Worm (Caenorhabditis elegans) whole organism, L4 larva: ENCODE results near the gene cyn-1.
A peak's percentile ranks its signal among the peaks of the same experiment; 100 is the strongest.

Experiments used
- F10B5.3 ChIP-seq: sonication (generic microtip); optimal IDR thresholded peaks from 2 replicates; lab custom pipeline; 2016; ENCODE audit warnings: mild to moderate bottlenecking, missing genetic modification characterization, missing compliant biosample characterization
- F26F4.8 ChIP-seq: fragments of 200-800 bp; sonication (Bioruptor generic); conservative IDR thresholded peaks from 2 replicates; pipeline ENCODE4 v1.3.6; 2022; ENCODE audit warnings: missing genetic modification characterization, missing compliant biosample characterization
- F37D6.2 ChIP-seq: sonication (generic microtip); optimal IDR thresholded peaks from 2 replicates; lab custom pipeline; 2016; ENCODE audit warnings: mild to moderate bottlenecking, missing genetic modification characterization, missing compliant biosample characterization
- R02D3.7 ChIP-seq: fragments of 150-350 bp; sonication (generic microtip); optimal IDR thresholded peaks from 3 replicates; lab custom pipeline; 2014; ENCODE audit warnings: missing biosample characterization, missing genetic modification characterization
- T26A8.4 ChIP-seq: fragments of 200-800 bp; sonication (Bioruptor generic); IDR thresholded peaks from 2 replicates; pipeline ENCODE4 v1.3.6; 2022; ENCODE audit warnings: missing genetic modification characterization, missing compliant biosample characterization
- Y48G9A.11 ChIP-seq: fragments of 200-800 bp; sonication (Bioruptor generic); IDR thresholded peaks from 2 replicates; pipeline ENCODE4 v1.3.6; 2022; ENCODE audit warnings: missing genetic modification reagents, missing genetic modification characterization, missing compliant biosample characterization
- aha-1 ChIP-seq: fragments of 150-350 bp; peaks from one replicate; lab custom pipeline; 2014; ENCODE audit warnings: missing biosample characterization, missing genetic modification characterization
- arid-1 ChIP-seq: fragments of 200-800 bp; sonication (Bioruptor generic); conservative IDR thresholded peaks from 2 replicates; pipeline ENCODE4 v1.3.6; 2022; ENCODE audit warnings: missing genetic modification reagents, missing genetic modification characterization, missing compliant biosample characterization
- attf-4 ChIP-seq: sonication (generic microtip); optimal IDR thresholded peaks from 3 replicates; lab custom pipeline; 2017; ENCODE audit warnings: missing biosample characterization, missing genetic modification characterization
- ceh-20 ChIP-seq: fragments of 200-800 bp; sonication (Bioruptor generic); IDR thresholded peaks from 2 replicates; pipeline ENCODE4 v1.3.6; 2022; ENCODE audit warnings: missing genetic modification reagents, missing genetic modification characterization, missing compliant biosample characterization
- ceh-82 ChIP-seq: sonication (generic microtip); optimal IDR thresholded peaks from 2 replicates; lab custom pipeline; 2017; ENCODE audit warnings: missing biosample characterization, missing genetic modification characterization
- daf-12 ChIP-seq: fragments of 150-350 bp; optimal IDR thresholded peaks from 2 replicates; lab custom pipeline; 2014; ENCODE audit warnings: missing biosample characterization, missing genetic modification reagents, missing genetic modification characterization
- daf-16 ChIP-seq, 3 experiments: sonication (generic microtip); optimal IDR thresholded peaks; 2 replicates each; lab custom pipeline; 2016 to 2017; ENCODE audit warnings: missing genetic modification characterization in 3 of 3, missing genetic modification reagents in 3 of 3, mild to moderate bottlenecking in 2 of 3, missing compliant biosample characterization in 2 of 3, missing biosample characterization in 1 of 3, moderate library complexity in 1 of 3
- dmd-6 ChIP-seq: fragments of 200-800 bp; sonication (Bioruptor generic); IDR thresholded peaks from 2 replicates; pipeline ENCODE4 v1.3.6; 2022; ENCODE audit warnings: missing genetic modification reagents, missing genetic modification characterization, missing compliant biosample characterization
- dmd-8 ChIP-seq: fragments of 200-800 bp; sonication (Bioruptor generic); IDR thresholded peaks from 2 replicates; pipeline ENCODE4 v1.3.6; 2022; ENCODE audit warnings: missing genetic modification characterization, missing compliant biosample characterization
- dmd-9 ChIP-seq: fragments of 200-800 bp; sonication (Bioruptor generic); IDR thresholded peaks from 2 replicates; pipeline ENCODE4 v1.3.6; 2022; ENCODE audit warnings: missing genetic modification reagents, missing genetic modification characterization, missing compliant biosample characterization
- dpl-1 ChIP-seq: fragments of 150-350 bp; optimal IDR thresholded peaks from 2 replicates; lab custom pipeline; 2014; ENCODE audit warnings: missing biosample characterization, missing genetic modification reagents, missing genetic modification characterization
- dve-1 ChIP-seq: sonication (generic microtip); optimal IDR thresholded peaks from 2 replicates; lab custom pipeline; 2017; ENCODE audit warnings: antibody characterized with exemption, mild to moderate bottlenecking, missing genetic modification characterization, missing compliant biosample characterization; ENCODE audit not compliant: insufficient read depth
- egl-43 ChIP-seq: fragments of 200-800 bp; sonication (Bioruptor generic); IDR thresholded peaks from 2 replicates; pipeline ENCODE4 v1.3.6; 2022; ENCODE audit warnings: missing genetic modification reagents, missing genetic modification characterization, missing compliant biosample characterization
- fos-1 ChIP-seq: fragments of 150-350 bp; optimal IDR thresholded peaks from 2 replicates; lab custom pipeline; 2014; ENCODE audit warnings: missing biosample characterization, missing genetic modification characterization
- hlh-11 ChIP-seq: fragments of 200-800 bp; sonication (Bioruptor generic); optimal IDR thresholded peaks from 2 replicates; lab custom pipeline; 2018; ENCODE audit warnings: mild to moderate bottlenecking, missing genetic modification characterization, missing compliant biosample characterization
- hlh-30 ChIP-seq: sonication (generic microtip); optimal IDR thresholded peaks from 2 replicates; lab custom pipeline; 2017; ENCODE audit warnings: antibody characterized with exemption, mild to moderate bottlenecking, missing genetic modification characterization, missing compliant biosample characterization; ENCODE audit not compliant: insufficient read depth
- hmg-1.1 ChIP-seq: fragments of 200-800 bp; sonication (Bioruptor generic); IDR thresholded peaks from 2 replicates; pipeline ENCODE4 v1.3.6; 2022; ENCODE audit warnings: missing genetic modification reagents, missing genetic modification characterization, missing compliant biosample characterization
- lim-7 ChIP-seq: fragments of 200-800 bp; sonication (Bioruptor generic); IDR thresholded peaks from 2 replicates; pipeline ENCODE4 v1.3.6; 2022; ENCODE audit warnings: missing genetic modification characterization, missing compliant biosample characterization
- lin-38 ChIP-seq: fragments of 200-800 bp; sonication (Bioruptor generic); IDR thresholded peaks from 2 replicates; pipeline ENCODE4 v1.3.6; 2022; ENCODE audit warnings: missing genetic modification reagents, missing genetic modification characterization, missing compliant biosample characterization
- lsy-2 ChIP-seq, 2 experiments: fragments of 150-350 bp in 1 of 2; sonication (generic microtip) in 1 of 2; optimal IDR thresholded peaks; 2 replicates each; lab custom pipeline; 2014 to 2017; ENCODE audit warnings: missing biosample characterization in 2 of 2, missing genetic modification characterization in 2 of 2
- madf-5 ChIP-seq, 2 experiments: fragments of 200-800 bp; sonication (Bioruptor generic); IDR thresholded peaks; 2 replicates each; pipeline ENCODE4 v1.3.6; 2022; ENCODE audit warnings: missing compliant biosample characterization in 2 of 2, missing genetic modification characterization in 2 of 2
- mdl-1 ChIP-seq, 2 experiments: fragments of 150-350 bp in 1 of 2; sonication (generic microtip) in 1 of 2; optimal IDR thresholded peaks; 2 replicates each; lab custom pipeline; 2014 to 2017; ENCODE audit warnings: missing biosample characterization in 2 of 2, missing genetic modification characterization in 2 of 2
- mep-1 ChIP-seq: fragments of 150-350 bp; sonication (generic microtip); optimal IDR thresholded peaks from 3 replicates; lab custom pipeline; 2014; ENCODE audit warnings: missing biosample characterization, missing genetic modification characterization
- mes-2 ChIP-seq: sonication (generic microtip); optimal IDR thresholded peaks from 2 replicates; lab custom pipeline; 2016; ENCODE audit warnings: missing genotype, mild to moderate bottlenecking, missing genetic modification characterization, missing compliant biosample characterization; ENCODE audit not compliant: poor library complexity, severe bottlenecking
- mxl-2 ChIP-seq: fragments of 200-800 bp; sonication (Bioruptor generic); conservative IDR thresholded peaks from 2 replicates; pipeline ENCODE4 v1.3.6; 2022; ENCODE audit warnings: missing genetic modification reagents, missing genetic modification characterization, missing compliant biosample characterization
- nhr-28 ChIP-seq: fragments of 150-350 bp; optimal IDR thresholded peaks from 2 replicates; lab custom pipeline; 2014; ENCODE audit warnings: missing biosample characterization, missing genetic modification characterization
- nhr-41 ChIP-seq: fragments of 200-800 bp; sonication (Bioruptor generic); IDR thresholded peaks from 2 replicates; pipeline ENCODE4 v1.3.6; 2022; ENCODE audit warnings: missing genetic modification reagents, missing genetic modification characterization, missing compliant biosample characterization
- nhr-42 ChIP-seq: fragments of 200-800 bp; sonication (Bioruptor generic); IDR thresholded peaks from 2 replicates; pipeline ENCODE4 v1.3.6; 2022; ENCODE audit warnings: missing genetic modification characterization, missing compliant biosample characterization
- nhr-77 ChIP-seq: fragments of 150-350 bp; optimal IDR thresholded peaks from 2 replicates; lab custom pipeline; 2014; ENCODE audit warnings: missing biosample characterization, missing genetic modification characterization
- pha-4 ChIP-seq, 2 experiments: fragments of 150-350 bp in 1 of 2; fragments of 200-800 bp in 1 of 2; sonication (Bioruptor generic) in 1 of 2; IDR thresholded peaks in 1 of 2; optimal IDR thresholded peaks in 1 of 2; 2 replicates each; pipeline versions ENCODE4 v1.3.6 to Lab custom; 2014 to 2022; ENCODE audit warnings: missing genetic modification characterization in 2 of 2, missing genetic modification reagents in 2 of 2, missing biosample characterization in 1 of 2, missing compliant biosample characterization in 1 of 2
- php-3 ChIP-seq: fragments of 200-800 bp; sonication (Bioruptor generic); IDR thresholded peaks from 2 replicates; pipeline ENCODE4 v1.3.6; 2022; ENCODE audit warnings: missing genetic modification reagents, missing genetic modification characterization, missing compliant biosample characterization
- pqm-1 ChIP-seq: sonication (generic microtip); optimal IDR thresholded peaks from 2 replicates; lab custom pipeline; 2017; ENCODE audit warnings: missing biosample characterization, missing genetic modification characterization
- rbr-2 ChIP-seq: sonication (generic microtip); optimal IDR thresholded peaks from 2 replicates; lab custom pipeline; 2016; ENCODE audit warnings: missing genotype, missing genetic modification characterization, missing compliant biosample characterization
- set-16 ChIP-seq: fragments of 200-800 bp; sonication (Bioruptor generic); IDR thresholded peaks from 2 replicates; pipeline ENCODE4 v1.3.6; 2022; ENCODE audit warnings: missing genetic modification reagents, missing genetic modification characterization, missing compliant biosample characterization
- skn-1 ChIP-seq: fragments of 150-350 bp; optimal IDR thresholded peaks from 2 replicates; lab custom pipeline; 2014; ENCODE audit warnings: missing biosample characterization, missing genetic modification characterization
- spr-3 ChIP-seq: fragments of 200-800 bp; sonication (Bioruptor generic); optimal IDR thresholded peaks from 2 replicates; lab custom pipeline; 2018; ENCODE audit warnings: mild to moderate bottlenecking, missing genetic modification characterization, missing compliant biosample characterization
- unc-62 ChIP-seq, 3 experiments: fragments of 150-350 bp in 1 of 3; sonication (generic microtip); optimal IDR thresholded peaks in 2 of 3; peaks in 1 of 3; 1 replicate in 1 of 3; 2 replicates in 2 of 3; lab custom pipeline; 2014 to 2017; ENCODE audit warnings: missing biosample characterization in 3 of 3, missing genetic modification characterization in 3 of 3, missing genetic modification reagents in 3 of 3, missing genotype in 1 of 3
- vab-7 ChIP-seq: fragments of 200-800 bp; sonication (Bioruptor generic); IDR thresholded peaks from 2 replicates; pipeline ENCODE4 v1.3.6; 2022; ENCODE audit warnings: missing genetic modification reagents, missing genetic modification characterization, missing compliant biosample characterization
- zfp-2 ChIP-seq: sonication (generic microtip); optimal IDR thresholded peaks from 2 replicates; lab custom pipeline; 2016; ENCODE audit warnings: mild to moderate bottlenecking, missing genetic modification characterization, missing compliant biosample characterization

cyn-1 gene

ce11 chrV:14322743-14323142 lies 33.1 kb upstream of the cyn-1 start, which contains the start of gene F47B8.3 (continued):
- TF ChIP-seq fos-1 (tag; lab: Kevin White, UChicago), result no peak
- no peak for TF ChIP-seq dmd-8
- no peak for TF ChIP-seq nhr-41 (GFP tag; lab: Robert Waterston, UW)
- no peak for TF ChIP-seq ceh-82
- TF ChIP-seq mes-2 (tag; lab: Kevin White, UChicago), result no peak
- TF ChIP-seq ceh-20, result no peak
- no peak for TF ChIP-seq attf-4 (tag; lab: Kevin White, UChicago)
- no peak for TF ChIP-seq dpl-1
- peak; percentile 31 for TF ChIP-seq hlh-11 (tag; lab: Kevin White, UChicago)
- no peak for TF ChIP-seq daf-12 (tag; lab: Kevin White, UChicago)
- peak in 1 of 2 experiments; percentile 70 for TF ChIP-seq mdl-1 (tag; optimal IDR thresholded peaks at IDR 0.05; lab: Kevin White, UChicago)
- TF ChIP-seq lsy-2 (tag; optimal IDR thresholded peaks at IDR 0.05; lab: Kevin White, UChicago), result peak in 1 of 2 experiments; percentile 49
- no peak for TF ChIP-seq arid-1
- TF ChIP-seq nhr-28 (tag; lab: Kevin White, UChicago), result peak; percentile 50
- no peak for TF ChIP-seq skn-1 (tag; lab: Kevin White, UChicago)
- TF ChIP-seq mep-1, result peak; percentile 59
- peak; percentile 3 for TF ChIP-seq dve-1 (tag; lab: Kevin White, UChicago)
- no peak for TF ChIP-seq R02D3.7 (tag; lab: Kevin White, UChicago)
- TF ChIP-seq hmg-1.1 (GFP tag; lab: Robert Waterston, UW), result peak; percentile 48
- no peak for TF ChIP-seq mxl-2
- TF ChIP-seq F37D6.2, result no peak
- no peak for TF ChIP-seq zfp-2
- TF ChIP-seq hlh-30 (tag; lab: Kevin White, UChicago), result peak; percentile 75
- TF ChIP-seq F10B5.3 (tag; lab: Kevin White, UChicago), result no peak
- no peak for TF ChIP-seq Y48G9A.11 (GFP tag; lab: Robert Waterston, UW)
- no peak for TF ChIP-seq nhr-42 (GFP tag; lab: Robert Waterston, UW)

- no peak for TF ChIP-seq zfp-2
- TF ChIP-seq lim-7, result peak; percentile 32; the same call in 1 of the 2 replicates
- TF ChIP-seq vab-7 (GFP tag; lab: Robert Waterston, UW), result 0 out of 2 replicates have a peak, but pooled peaks have one; percentile 17
- TF ChIP-seq rbr-2 (tag; lab: Kevin White, UChicago), result no peak
- TF ChIP-seq mdl-1 (tag; optimal IDR thresholded peaks at IDR 0.05; lab: Kevin White, UChicago), result peak in 1 of 2 experiments; percentile 53
- TF ChIP-seq T26A8.4 (GFP tag; lab: Robert Waterston, UW), result no peak
- 0 out of 2 replicates have a peak, but pooled peaks have one; percentile 6 for TF ChIP-seq nhr-41 (GFP tag; lab: Robert Waterston, UW)
- peak; percentile 90; the same call in 1 of the 2 replicates for TF ChIP-seq pha-4 (GFP tag; IDR thresholded peaks at IDR 0.05; lab: Robert Waterston, UW)
- TF ChIP-seq pha-4 (tag; optimal IDR thresholded peaks at IDR 0.05; lab: Kevin White, UChicago), result no peak
- no peak for TF ChIP-seq spr-3 (GFP tag; lab: Kevin White, UChicago)
- peak; percentile 83 for TF ChIP-seq pqm-1 (tag; lab: Kevin White, UChicago)
- TF ChIP-seq egl-43, result no peak
- TF ChIP-seq php-3, result no peak
- TF ChIP-seq nhr-28 (tag; lab: Kevin White, UChicago), result peak; percentile 76
- 0 out of 2 replicates have a peak, but pooled peaks have one; percentile 33 for TF ChIP-seq dmd-9 (GFP tag; lab: Robert Waterston, UW)
- peak; percentile 20 for TF ChIP-seq nhr-77 (tag; lab: Kevin White, UChicago)
- TF ChIP-seq dmd-6 (GFP tag; lab: Robert Waterston, UW), result peak; percentile 44
- TF ChIP-seq set-16 (GFP tag; lab: Robert Waterston, UW), result peak; percentile 99
- TF ChIP-seq lin-38 (GFP tag; lab: Robert Waterston, UW), result no peak
- no peak for TF ChIP-seq madf-5 (GFP tag; IDR thresholded peaks at IDR 0.05; lab: Robert Waterston, UW)
- peak; percentile 45 for TF ChIP-seq hlh-30 (tag; lab: Kevin White, UChicago)
- no peak for TF ChIP-seq hlh-11 (tag; lab: Kevin White, UChicago)
- 0 out of 2 replicates have a peak, but pooled peaks have one; percentile 3 for TF ChIP-seq F26F4.8 (GFP tag; lab: Robert Waterston, UW)
- peak; percentile 76 for TF ChIP-seq aha-1 (tag; lab: Kevin White, UChicago)
- TF ChIP-seq dpl-1, result no peak
- no peak for TF ChIP-seq daf-16 (GFP tag; optimal IDR thresholded peaks at IDR 0.05; lab: Kevin White, UChicago)
- TF ChIP-seq daf-16 (tag; optimal IDR thresholded peaks at IDR 0.05; lab: Kevin White, UChicago), result peak; percentile 99
- peak in 1 of 2 experiments; percentile 96 for TF ChIP-seq unc-62 (GFP tag; optimal IDR thresholded peaks at IDR 0.05 in 1 of 2; lab: Kevin White, UChicago)
- no peak for TF ChIP-seq unc-62 (tag; optimal IDR thresholded peaks at IDR 0.05; lab: Kevin White, UChicago)
Measured at ce11 chrV:14324502-14325467, 31.1 kb upstream of the cyn-1 start, which contains the start of the genes F47B8.4 and F47B8.18. F47B8.4 (minus strand) TSS chrV:14324673. F47B8.18 (minus strand) TSS chrV:14325464.
